Fruit fly (Drosophila melanogaster): ENCODE data around the gene CG12715.

DNA sequence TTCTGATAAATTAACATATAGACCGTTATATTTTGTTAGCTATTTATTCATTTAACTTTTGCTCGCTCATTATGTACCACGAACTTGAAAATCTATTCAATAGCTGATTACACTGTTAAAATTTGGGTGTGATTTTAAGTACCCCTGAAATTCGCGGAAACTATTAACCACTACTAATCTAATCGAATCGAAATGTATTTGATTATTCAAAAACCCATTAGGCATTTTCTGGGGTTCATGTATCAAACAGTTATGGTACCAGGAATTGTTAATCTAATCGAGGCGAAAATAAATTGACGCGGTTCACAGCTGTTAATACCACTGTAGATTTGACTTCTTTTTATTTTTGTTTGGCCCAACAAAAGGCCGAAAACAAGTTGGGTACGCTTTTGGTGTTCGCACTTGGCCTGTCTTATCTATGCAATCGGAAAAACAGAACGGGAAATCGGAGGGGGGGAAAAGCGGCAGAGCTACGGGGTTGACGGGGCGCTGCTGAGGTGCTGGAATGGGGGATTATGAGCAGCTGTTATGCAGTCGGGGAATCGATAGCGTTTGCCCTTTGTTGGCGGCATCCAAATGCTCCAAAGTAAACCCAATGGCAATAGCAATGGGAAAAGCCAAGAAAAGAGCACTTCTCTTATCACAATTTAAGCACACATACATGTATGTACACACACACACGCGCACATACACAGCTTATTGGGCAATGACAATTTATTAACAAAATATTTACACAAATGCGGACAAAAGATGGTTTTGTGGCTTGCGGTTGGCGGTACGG, 33.1 kb upstream of the CG12715 start:
- TF ChIP-seq CG15696 (tag; optimal IDR thresholded peaks at IDR 0.05) (peak; percentile 1), CG34422 (GFP tag; IDR thresholded peaks at IDR 0.05) (peak; percentile 47; the same call in 1 of the 3 replicates), Nf-YC (tag; optimal IDR thresholded peaks at IDR 0.05) (no peak), Hsf (GFP tag; optimal IDR thresholded peaks at IDR 0.05) (peak; percentile 30), gsb-n (tag; optimal IDR thresholded peaks at IDR 0.05) (no peak), hth (optimal IDR thresholded peaks at IDR 0.05) (no peak), NC2α (GFP tag; optimal IDR thresholded peaks at IDR 0.05) (no peak), CG6175 (GFP tag; IDR thresholded peaks at IDR 0.05) (no peak)
